Worm (Caenorhabditis elegans) whole organism, dauer: ENCODE measurements around the gene F56D6.21.
"Not testable (repeated sequence)": the region's sequence is repeated elsewhere in the genome, so short reads cannot be mapped to it uniquely, and the experiment has no call there.

ENCODE experiments used
- unc-62 ChIP-seq: sonication (generic microtip); optimal IDR thresholded peaks from 2 replicates; lab custom pipeline; 2017; ENCODE audit warnings: missing biosample characterization, missing genetic modification reagents, missing genetic modification characterization

The F56D6.21 gene

DNA sequence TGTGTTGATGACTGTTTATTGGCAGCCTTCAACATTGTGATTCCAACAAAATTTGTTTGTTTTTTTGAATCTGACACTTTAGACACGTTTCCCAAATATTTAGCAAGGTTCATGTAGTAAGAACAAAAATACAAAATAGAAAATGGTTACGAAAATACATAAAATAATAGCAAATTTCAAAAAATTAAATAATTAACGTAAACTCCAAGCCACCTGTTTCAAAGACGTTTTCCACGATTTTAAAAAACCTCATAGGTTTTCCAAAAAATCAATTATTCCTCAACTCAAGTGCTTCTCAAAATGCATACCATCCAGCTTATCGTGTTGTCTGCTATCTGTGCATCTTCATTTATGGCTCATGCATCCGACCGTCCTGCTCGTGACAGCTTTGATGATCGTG, 12.7 kb downstream of the F56D6.21 start, which contains the start of gene F56D6.14:
Gene F56D6.14 (plus strand): TSS at position 301 of the 400 bp plus-strand sequence.
- no peak for TF ChIP-seq unc-62 (GFP tag; lab: Kevin White, UChicago)

- TF ChIP-seq unc-62 (GFP tag; lab: Kevin White, UChicago): no peak
Observed at ce11 chrIV:3918160-3918559, 13.4 kb downstream of the F56D6.21 start, which contains the start of gene F56D6.23. F56D6.23 (plus strand) TSS chrIV:3918460.

DNA sequence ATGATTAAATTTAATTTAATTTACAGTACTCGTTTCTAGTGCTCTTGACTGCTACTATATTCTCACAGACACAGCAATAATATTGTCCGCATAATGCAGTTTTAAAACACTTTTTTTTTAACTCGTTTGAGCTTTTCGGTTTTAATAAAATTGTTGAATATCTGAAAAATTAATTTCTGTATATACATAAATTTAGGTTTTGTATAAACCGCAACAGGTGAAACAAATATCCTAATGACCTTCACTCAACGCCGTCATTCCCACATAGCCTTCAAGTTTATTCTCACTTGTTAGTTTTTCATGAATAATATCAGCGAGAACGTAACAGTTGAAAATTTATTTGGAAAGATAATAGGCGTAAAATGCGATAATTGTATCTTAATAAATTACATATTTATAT, 14.8 kb downstream of the F56D6.21 start, which contains the start of gene srz-19:
Gene srz-19 (plus strand): TSS at position 301 of the 400 bp plus-strand sequence.
- no peak for TF ChIP-seq unc-62 (GFP tag; lab: Kevin White, UChicago)

DNA sequence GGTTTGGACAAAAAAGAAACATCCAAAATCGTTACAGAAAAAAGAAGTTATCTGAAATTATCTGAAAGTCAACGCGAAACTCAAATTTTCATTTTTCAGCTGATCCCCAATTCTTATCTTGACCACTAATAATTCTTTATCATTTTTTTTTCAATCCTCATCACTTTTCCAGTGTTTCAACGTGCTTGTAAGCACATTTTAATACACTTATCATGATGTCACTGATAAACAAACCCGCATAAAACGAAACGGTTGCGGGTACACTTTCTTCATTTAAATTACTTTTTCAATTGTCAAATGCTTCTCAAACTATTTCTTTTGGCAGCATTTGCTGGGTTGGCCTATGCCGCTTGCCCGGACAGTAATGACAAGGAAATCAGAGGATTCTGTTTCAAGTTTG, 17.2 kb downstream of the F56D6.21 start, which contains the start of gene clec-67:
Gene clec-67 (plus strand): TSS at position 268 of the 400 bp plus-strand sequence.
- TF ChIP-seq unc-62 (GFP tag; lab: Kevin White, UChicago): no peak

- TF ChIP-seq unc-62 (GFP tag; lab: Kevin White, UChicago): no peak
Observed at ce11 chrIV:3926117-3926516, 21.4 kb downstream of the F56D6.21 start, which contains the start of gene clec-68. clec-68 (plus strand) TSS chrIV:3926417.

- TF ChIP-seq unc-62 (GFP tag; lab: Kevin White, UChicago): not testable (repeated sequence)
Observed at ce11 chrIV:3932408-3932807, 27.7 kb downstream of the F56D6.21 start, which contains the start of gene clec-70. clec-70 (plus strand) TSS chrIV:3932708.

ce11 chrIV:3937097-3937496, 32.4 kb downstream of the F56D6.21 start, which contains the start of gene clec-71:
clec-71 (plus strand) TSS chrIV:3937458.
- no peak for TF ChIP-seq unc-62 (GFP tag; lab: Kevin White, UChicago)

DNA sequence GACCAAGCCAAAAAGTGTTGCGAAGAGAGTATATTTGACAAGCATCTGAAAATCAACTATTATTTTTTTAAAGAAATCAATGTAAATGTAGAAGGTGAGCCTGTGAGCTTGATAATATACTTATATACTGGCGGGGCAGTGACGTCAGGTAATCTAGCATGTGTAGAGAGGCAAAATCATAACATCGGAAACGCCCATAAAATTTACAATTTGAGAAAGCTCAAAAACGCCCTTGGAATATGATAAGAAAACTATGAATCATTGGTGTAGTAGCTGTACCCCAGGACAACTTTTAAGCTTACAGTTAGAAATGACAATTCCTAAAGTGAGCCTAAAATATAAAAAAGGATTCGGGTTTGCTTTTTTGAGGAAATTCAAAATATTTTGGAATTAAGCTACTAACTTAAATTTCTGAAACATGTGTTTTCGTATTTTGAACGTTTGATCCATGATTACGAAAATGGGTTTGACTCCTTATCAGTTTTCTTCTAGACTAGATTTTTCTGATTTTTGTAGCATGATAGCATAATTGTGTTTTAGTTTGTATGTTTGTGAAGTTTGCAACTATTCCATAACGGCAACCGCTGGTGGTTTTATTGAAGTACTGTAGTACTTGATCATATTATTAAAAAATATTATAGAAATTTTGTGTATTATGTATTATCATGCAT, 37.1 kb downstream of the F56D6.21 start, which contains the start of gene clec-174:
Gene clec-174 (minus strand): TSS at position 51 of the 671 bp plus-strand sequence.
- no peak for TF ChIP-seq unc-62 (GFP tag; lab: Kevin White, UChicago)

DNA sequence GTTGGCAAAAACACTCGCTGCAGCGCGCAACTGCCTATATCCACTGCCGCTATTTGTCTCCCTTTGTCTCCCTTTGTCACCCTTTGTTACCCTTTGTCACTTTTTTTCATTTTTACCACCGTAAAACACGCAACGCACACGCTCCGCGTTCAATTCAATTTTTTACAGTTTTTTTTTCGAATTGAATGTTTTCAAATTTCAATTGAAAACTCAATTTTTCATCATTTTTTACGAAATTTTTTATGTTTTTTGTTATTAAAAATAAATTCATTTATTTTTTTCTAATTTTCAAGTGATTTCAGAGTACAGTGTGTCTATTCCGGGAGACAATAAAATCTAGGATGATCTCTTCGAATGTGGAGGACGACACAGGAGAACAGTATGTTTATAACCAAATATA, 38.3 kb downstream of the F56D6.21 start, which contains the start of gene Y46C8AL.11:
Gene Y46C8AL.11 (plus strand): TSS at position 301 of the 400 bp plus-strand sequence.
- no peak for TF ChIP-seq unc-62 (GFP tag; lab: Kevin White, UChicago)

- TF ChIP-seq unc-62 (GFP tag; lab: Kevin White, UChicago): no peak
Observed at ce11 chrIV:3944459-3944858, 39.7 kb downstream of the F56D6.21 start, which contains the start of gene clec-72. clec-72 (plus strand) TSS chrIV:3944816.
